Fruit fly (Drosophila melanogaster): Measurements from ENCODE around the gene CG12259.
A peak's percentile ranks its signal among the peaks of the same experiment; 100 is the strongest.

Gene CG12259

dm6 chr3R:27947682-27948245 is 26.9 kb upstream of the CG12259 start, which contains the start of gene mfrn (continued):
- TF ChIP-seq vfl (GFP tag; optimal IDR thresholded peaks at IDR 0.05), result no peak
- no peak for TF ChIP-seq Camta (GFP tag; optimal IDR thresholded peaks at IDR 0.05)
- no peak for TF ChIP-seq MTF-1 (GFP tag; optimal IDR thresholded peaks at IDR 0.05; ENCODE audit: borderline replicate concordance)
- no peak for TF ChIP-seq CG2875 (GFP tag; optimal IDR thresholded peaks at IDR 0.05)
- TF ChIP-seq Sox102F (GFP tag; optimal IDR thresholded peaks at IDR 0.05), result no peak
- TF ChIP-seq croc (GFP tag; conservative IDR thresholded peaks at IDR 0.05), result no peak
- TF ChIP-seq Aef1 (GFP tag; IDR thresholded peaks at IDR 0.05), result no peak
- no peak for TF ChIP-seq unpg (GFP tag; optimal IDR thresholded peaks at IDR 0.05)
- no peak for TF ChIP-seq h (optimal IDR thresholded peaks at IDR 0.05)
- no peak for TF ChIP-seq hb (GFP tag; IDR thresholded peaks at IDR 0.05; ENCODE audit: partially characterized antibody)
- TF ChIP-seq HHEX (GFP tag; optimal IDR thresholded peaks at IDR 0.05), result no peak
- TF ChIP-seq Xrp1 (GFP tag; IDR thresholded peaks at IDR 0.05), result no peak
- TF ChIP-seq row (GFP tag; IDR thresholded peaks at IDR 0.05), result peak; percentile 5; the same call in 1 of the 3 replicates
- TF ChIP-seq Six4 (GFP tag; optimal IDR thresholded peaks at IDR 0.05), result no peak
- TF ChIP-seq unc-4 (GFP tag; IDR thresholded peaks at IDR 0.05; ENCODE audit: partially characterized antibody), result no peak
- no peak for TF ChIP-seq CG10147 (GFP tag; optimal IDR thresholded peaks at IDR 0.05)
- no peak for TF ChIP-seq CG6175 (GFP tag; IDR thresholded peaks at IDR 0.05)
- TF ChIP-seq Dll (GFP tag; IDR thresholded peaks at IDR 0.05; ENCODE audit: partially characterized antibody), result no peak
- TF ChIP-seq CG16815 (GFP tag; optimal IDR thresholded peaks at IDR 0.05), result no peak
- TF ChIP-seq oc (tag; optimal IDR thresholded peaks at IDR 0.05), result no peak
- no peak for TF ChIP-seq H2.0 (GFP tag; IDR thresholded peaks at IDR 0.05)
- TF ChIP-seq CG7271 (tag; optimal IDR thresholded peaks at IDR 0.05), result no peak
- TF ChIP-seq B-H1 (GFP tag; IDR thresholded peaks at IDR 0.05), result no peak
- TF ChIP-seq tap (tag; optimal IDR thresholded peaks at IDR 0.05), result no peak
- no peak for TF ChIP-seq kay (GFP tag; optimal IDR thresholded peaks at IDR 0.05)
- TF ChIP-seq Ada2b (GFP tag; IDR thresholded peaks at IDR 0.05), result no peak
- no peak for TF ChIP-seq CG15696 (tag; optimal IDR thresholded peaks at IDR 0.05)
- peak; percentile 47 for TF ChIP-seq MBD-R2 (GFP tag; IDR thresholded peaks at IDR 0.05)
- peak; percentile 26; the same call in 1 of the 2 replicates for TF ChIP-seq amos (GFP tag; IDR thresholded peaks at IDR 0.05; ENCODE audit: partially characterized antibody)
- TF ChIP-seq nerfin-2 (GFP tag; IDR thresholded peaks at IDR 0.05; ENCODE audit: partially characterized antibody), result 0 out of 2 replicates have a peak, but pooled peaks have one; percentile 20
- no peak for TF ChIP-seq Nf-YB (GFP tag; optimal IDR thresholded peaks at IDR 0.05)
- TF ChIP-seq CG11093 (GFP tag; IDR thresholded peaks at IDR 0.05), result no peak
- no peak for TF ChIP-seq CG3163 (GFP tag; optimal IDR thresholded peaks at IDR 0.05)
- TF ChIP-seq Side (GFP tag; optimal IDR thresholded peaks at IDR 0.05), result no peak
- no peak for TF ChIP-seq gsb-n (tag; optimal IDR thresholded peaks at IDR 0.05)
- no peak for TF ChIP-seq CG5245 (GFP tag; optimal IDR thresholded peaks at IDR 0.05)
- peak; percentile 49 for TF ChIP-seq Deaf1 (tag; optimal IDR thresholded peaks at IDR 0.05)
- no peak for TF ChIP-seq slp2 (GFP tag; optimal IDR thresholded peaks at IDR 0.05)
- TF ChIP-seq CG10366 (GFP tag; IDR thresholded peaks at IDR 0.05), result no peak
- no peak for TF ChIP-seq CG2678 (tag; optimal IDR thresholded peaks at IDR 0.05)
- no peak for TF ChIP-seq Ssrp (tag; optimal IDR thresholded peaks at IDR 0.05)
- no peak for TF ChIP-seq schlank (tag; optimal IDR thresholded peaks at IDR 0.05)
- TF ChIP-seq CG31441 (GFP tag; IDR thresholded peaks at IDR 0.05), result no peak

Measured in whole organism, embryonic.